Fruit fly (Drosophila melanogaster): ENCODE data around the gene slp2.

slp2 gene

dm6 chr2L:3791629-3792028 is 45.0 kb upstream of the slp2 start (continued):
- TF ChIP-seq hkb (optimal IDR thresholded peaks at IDR 0.05) (no peak), hkb (GFP tag; IDR thresholded peaks at IDR 0.05) (0 out of 2 replicates have a peak, but pooled peaks have one; percentile 37), grn (GFP tag; optimal IDR thresholded peaks at IDR 0.05) (peak; percentile 63), CG12744 (GFP tag; optimal IDR thresholded peaks at IDR 0.05) (no peak), CG6854 (GFP tag; optimal IDR thresholded peaks at IDR 0.05) (no peak), emc (GFP tag; optimal IDR thresholded peaks at IDR 0.05) (no peak), ATbp (GFP tag; optimal IDR thresholded peaks at IDR 0.05) (peak; percentile 20), kah (GFP tag; optimal IDR thresholded peaks at IDR 0.05) (peak; percentile 40), GATAe (GFP tag; conservative IDR thresholded peaks at IDR 0.05) (peak; percentile 91), mirr (GFP tag; optimal IDR thresholded peaks at IDR 0.05) (peak; percentile 94), CG5180 (GFP tag; optimal IDR thresholded peaks at IDR 0.05) (peak; percentile 7), CG3726 (GFP tag; IDR thresholded peaks at IDR 0.05) (no peak), CG33213 (GFP tag; optimal IDR thresholded peaks at IDR 0.05) (no peak), ken (GFP tag; IDR thresholded peaks at IDR 0.05) (no peak), Adf1 (GFP tag; IDR thresholded peaks at IDR 0.05) (no peak), CG10366 (GFP tag; IDR thresholded peaks at IDR 0.05) (no peak), CTCF (GFP tag; optimal IDR thresholded peaks at IDR 0.05) (no peak), disco-r (GFP tag; optimal IDR thresholded peaks at IDR 0.05) (no peak), NK7.1 (GFP tag; optimal IDR thresholded peaks at IDR 0.05) (no peak), CrebB (tag; optimal IDR thresholded peaks at IDR 0.05) (peak; percentile 3), Meics (GFP tag; optimal IDR thresholded peaks at IDR 0.05) (peak; percentile 88), Hr78 (GFP tag; optimal IDR thresholded peaks at IDR 0.05) (peak in 1 of 2 experiments; percentile 90), scrt (GFP tag; optimal IDR thresholded peaks at IDR 0.05) (no peak), exex (tag; optimal IDR thresholded peaks at IDR 0.05) (peak; percentile 88), phol (tag; optimal IDR thresholded peaks at IDR 0.05) (no peak), HLH54F (GFP tag; optimal IDR thresholded peaks at IDR 0.05) (no peak), CG4707 (GFP tag; optimal IDR thresholded peaks at IDR 0.05) (peak; percentile 20), CkIIα-i1 (GFP tag; IDR thresholded peaks at IDR 0.05) (no peak)

dm6 chr2L:3802818-3803456 is 33.7 kb upstream of the slp2 start:
- TF ChIP-seq CG18011 (GFP tag; optimal IDR thresholded peaks at IDR 0.05) (no peak), otp (GFP tag; IDR thresholded peaks at IDR 0.05) (peak; percentile 52; the same call in 1 of the 3 replicates), CG6689 (GFP tag; IDR thresholded peaks at IDR 0.05) (peak; percentile 66), pita (GFP tag; optimal IDR thresholded peaks at IDR 0.05) (peak; percentile 31), CG14710 (tag; optimal IDR thresholded peaks at IDR 0.05) (peak; percentile 36), Abd-B (GFP tag; optimal IDR thresholded peaks at IDR 0.05) (peak; percentile 44), repo (GFP tag; optimal IDR thresholded peaks at IDR 0.05) (no peak), CG9437 (GFP tag; optimal IDR thresholded peaks at IDR 0.05) (peak; percentile 61), br (optimal IDR thresholded peaks at IDR 0.05) (no peak), vnd (GFP tag; IDR thresholded peaks at IDR 0.05; ENCODE audit: partially characterized antibody) (no peak), org-1 (GFP tag; optimal IDR thresholded peaks at IDR 0.05) (peak; percentile 35), CG10979 (tag; optimal IDR thresholded peaks at IDR 0.05) (peak; percentile 49), CG17328 (GFP tag; IDR thresholded peaks at IDR 0.05) (peak; percentile 69), H15 (GFP tag; IDR thresholded peaks at IDR 0.05) (peak; percentile 49; the same call in 1 of the 3 replicates), Bgb (GFP tag; IDR thresholded peaks at IDR 0.05; ENCODE audit: partially characterized antibody) (peak; percentile 28; the same call in 1 of the 2 replicates), fru (optimal IDR thresholded peaks at IDR 0.05) (no peak), CG6654 (GFP tag; optimal IDR thresholded peaks at IDR 0.05) (peak; percentile 20), CG14441 (GFP tag; IDR thresholded peaks at IDR 0.05) (peak; percentile 68), Nf-YA (GFP tag; IDR thresholded peaks at IDR 0.05) (0 out of 2 replicates have a peak, but pooled peaks have one; percentile 9), Oli (tag; optimal IDR thresholded peaks at IDR 0.05) (peak; percentile 71), Dll (GFP tag; IDR thresholded peaks at IDR 0.05; ENCODE audit: partially characterized antibody) (0 out of 4 replicates have a peak, but pooled peaks have one; percentile 36), CG13424 (tag; optimal IDR thresholded peaks at IDR 0.05) (peak; percentile 77), CG3847 (GFP tag; IDR thresholded peaks at IDR 0.05) (peak; percentile 66), gt (GFP tag; IDR thresholded peaks at IDR 0.05) (no peak)
